Worm (Caenorhabditis elegans) whole organism, L1 larva: ENCODE results near the gene chpf-1.
A peak's percentile ranks its signal among the peaks of the same experiment; 100 is the strongest.

Source experiments
- C04F5.9 ChIP-seq: sonication (generic microtip); optimal IDR thresholded peaks from 2 replicates; lab custom pipeline; 2016; ENCODE audit warnings: missing genetic modification characterization, missing compliant biosample characterization
- C16A3.4 ChIP-seq: fragments of 150-350 bp; optimal IDR thresholded peaks from 2 replicates; lab custom pipeline; 2014; ENCODE audit warnings: missing biosample characterization, missing genetic modification characterization
- C34B4.2 ChIP-seq: sonication (generic microtip); optimal IDR thresholded peaks from 2 replicates; lab custom pipeline; 2017; ENCODE audit warnings: mild to moderate bottlenecking, missing genetic modification characterization, missing compliant biosample characterization
- F16B12.6 ChIP-seq: fragments of 150-350 bp; optimal IDR thresholded peaks from 2 replicates; lab custom pipeline; 2014; ENCODE audit warnings: missing biosample characterization, missing genetic modification characterization
- Y116A8C.19 ChIP-seq: sonication (generic microtip); optimal IDR thresholded peaks from 2 replicates; lab custom pipeline; 2016; ENCODE audit warnings: missing compliant biosample characterization, missing genetic modification characterization, borderline replicate concordance
- aha-1 ChIP-seq: fragments of 150-350 bp; optimal IDR thresholded peaks from 2 replicates; lab custom pipeline; 2014; ENCODE audit warnings: missing biosample characterization, missing genetic modification characterization
- alr-1 ChIP-seq: fragments of 200-800 bp; sonication (Bioruptor generic); optimal IDR thresholded peaks from 2 replicates; lab custom pipeline; 2018; ENCODE audit warnings: borderline replicate concordance, mild to moderate bottlenecking, missing genetic modification characterization, missing compliant biosample characterization
- ama-1 ChIP-seq: fragments of 150-350 bp; optimal IDR thresholded peaks from 2 replicates; lab custom pipeline; 2014
- blmp-1 ChIP-seq: fragments of 150-350 bp; optimal IDR thresholded peaks from 2 replicates; lab custom pipeline; 2014; ENCODE audit warnings: missing biosample characterization, missing genetic modification characterization
- ceh-63 ChIP-seq: fragments of 200-800 bp; sonication (Bioruptor generic); optimal IDR thresholded peaks from 2 replicates; lab custom pipeline; 2018; ENCODE audit warnings: mild to moderate bottlenecking, missing genetic modification characterization, missing compliant biosample characterization
- ceh-8 ChIP-seq: fragments of 200-800 bp; sonication (Bioruptor generic); optimal IDR thresholded peaks from 2 replicates; lab custom pipeline; 2018; ENCODE audit warnings: mild to moderate bottlenecking, missing genetic modification characterization, moderate library complexity, missing compliant biosample characterization
- ceh-82 ChIP-seq, 3 experiments: fragments of 150-350 bp in 1 of 3; sonication (generic microtip) in 2 of 3; optimal IDR thresholded peaks; 2 replicates each; lab custom pipeline; 2014 to 2017; ENCODE audit warnings: missing biosample characterization in 3 of 3, missing genetic modification characterization in 3 of 3
- ceh-88 ChIP-seq: fragments of 200-800 bp; sonication (Bioruptor generic); IDR thresholded peaks from 2 replicates; pipeline ENCODE4 v1.3.6; 2022; ENCODE audit warnings: missing genetic modification characterization, missing compliant biosample characterization
- efl-1 ChIP-seq, 4 experiments: fragments of 150-350 bp; optimal IDR thresholded peaks in 3 of 4; peaks in 1 of 4; 1 replicate in 1 of 4; 2 replicates in 3 of 4; lab custom pipeline; 2014; ENCODE audit warnings: missing biosample characterization in 2 of 4, missing genetic modification characterization in 2 of 4, missing genetic modification reagents in 2 of 4
- egl-27 ChIP-seq, 2 experiments: fragments of 150-350 bp in 1 of 2; sonication (generic microtip); optimal IDR thresholded peaks; 3 replicates each; lab custom pipeline; 2017 to 2018; ENCODE audit warnings: missing biosample characterization in 2 of 2, missing genetic modification characterization in 2 of 2, missing genetic modification reagents in 2 of 2
- elt-2 ChIP-seq: sonication (generic microtip); optimal IDR thresholded peaks from 2 replicates; lab custom pipeline; 2016; ENCODE audit warnings: missing genetic modification characterization, mild to moderate bottlenecking, inconsistent platforms, missing compliant biosample characterization, missing genetic modification reagents
- elt-3 ChIP-seq, 6 experiments: fragments of 150-350 bp in 1 of 6; sonication (generic microtip); optimal IDR thresholded peaks; 2 replicates each; lab custom pipeline; 2017 to 2018; ENCODE audit warnings: missing biosample characterization in 6 of 6, missing genetic modification characterization in 6 of 6, inconsistent platforms in 1 of 6
- fos-1 ChIP-seq: fragments of 150-350 bp; optimal IDR thresholded peaks from 2 replicates; lab custom pipeline; 2014; ENCODE audit warnings: missing biosample characterization, missing genetic modification characterization
- grh-1 ChIP-seq: fragments of 200-800 bp; sonication (Bioruptor generic); IDR thresholded peaks from 2 replicates; pipeline ENCODE4 v1.3.6; 2022; ENCODE audit warnings: missing genetic modification reagents, missing genetic modification characterization, missing compliant biosample characterization
- irx-1 ChIP-seq: sonication (generic microtip); optimal IDR thresholded peaks from 2 replicates; lab custom pipeline; 2016; ENCODE audit warnings: missing genetic modification characterization, missing compliant biosample characterization
- jun-1 ChIP-seq: fragments of 150-350 bp; optimal IDR thresholded peaks from 2 replicates; lab custom pipeline; 2014; ENCODE audit warnings: missing biosample characterization, missing genetic modification reagents, missing genetic modification characterization
- lin-13 ChIP-seq: fragments of 150-350 bp; optimal IDR thresholded peaks from 2 replicates; lab custom pipeline; 2014; ENCODE audit warnings: missing biosample characterization, missing genetic modification reagents, missing genetic modification characterization
- lir-3 ChIP-seq: sonication (generic microtip); optimal IDR thresholded peaks from 2 replicates; lab custom pipeline; 2016; ENCODE audit warnings: mild to moderate bottlenecking, missing genetic modification characterization, moderate library complexity, missing compliant biosample characterization; ENCODE audit not compliant: poor library complexity
- mab-9 ChIP-seq: fragments of 200-800 bp; sonication (Bioruptor generic); IDR thresholded peaks from 2 replicates; pipeline ENCODE4 v1.3.6; 2022; ENCODE audit warnings: missing genetic modification reagents, missing genetic modification characterization, missing compliant biosample characterization
- mdl-1 ChIP-seq, 2 experiments: fragments of 150-350 bp; optimal IDR thresholded peaks; 2 replicates each; lab custom pipeline; 2014 to 2017; ENCODE audit warnings: missing biosample characterization in 2 of 2, missing genetic modification characterization in 2 of 2, inconsistent platforms in 1 of 2
- mep-1 ChIP-seq: fragments of 150-350 bp; optimal IDR thresholded peaks from 2 replicates; lab custom pipeline; 2014; ENCODE audit warnings: missing biosample characterization, missing genetic modification characterization
- nhr-12 ChIP-seq: sonication (generic microtip); optimal IDR thresholded peaks from 2 replicates; lab custom pipeline; 2017; ENCODE audit warnings: missing biosample characterization, missing genetic modification characterization
- nhr-19 ChIP-seq: fragments of 200-800 bp; sonication (Bioruptor generic); conservative IDR thresholded peaks from 2 replicates; pipeline ENCODE4 v1.3.6; 2022; ENCODE audit warnings: missing genetic modification characterization, missing compliant biosample characterization
- nhr-20 ChIP-seq: sonication (generic microtip); optimal IDR thresholded peaks from 2 replicates; lab custom pipeline; 2016; ENCODE audit warnings: mild to moderate bottlenecking, missing genetic modification characterization, missing compliant biosample characterization
- nhr-71 ChIP-seq: sonication (generic microtip); optimal IDR thresholded peaks from 2 replicates; lab custom pipeline; 2016; ENCODE audit warnings: mild to moderate bottlenecking, missing genetic modification characterization, moderate library complexity, missing compliant biosample characterization
- nhr-76 ChIP-seq: sonication (generic microtip); optimal IDR thresholded peaks from 2 replicates; lab custom pipeline; 2017; ENCODE audit warnings: missing biosample characterization, missing genetic modification characterization
- nhr-77 ChIP-seq: fragments of 150-350 bp; optimal IDR thresholded peaks from 2 replicates; lab custom pipeline; 2014; ENCODE audit warnings: missing biosample characterization, missing genetic modification characterization
- nhr-84 ChIP-seq: sonication (generic microtip); optimal IDR thresholded peaks from 2 replicates; lab custom pipeline; 2017; ENCODE audit warnings: missing biosample characterization, missing genetic modification characterization
- nhr-90 ChIP-seq: sonication (generic microtip); optimal IDR thresholded peaks from 2 replicates; lab custom pipeline; 2016; ENCODE audit warnings: mild to moderate bottlenecking, missing genetic modification characterization, missing compliant biosample characterization; ENCODE audit not compliant: poor library complexity
- pag-3 ChIP-seq: sonication (generic microtip); optimal IDR thresholded peaks from 2 replicates; lab custom pipeline; 2017; ENCODE audit warnings: missing genetic modification characterization, mild to moderate bottlenecking, missing compliant biosample characterization, antibody characterized with exemption, borderline replicate concordance; ENCODE audit not compliant: insufficient read depth
- rnt-1 ChIP-seq: sonication (generic microtip); optimal IDR thresholded peaks from 2 replicates; lab custom pipeline; 2016; ENCODE audit warnings: mild to moderate bottlenecking, missing genetic modification characterization, moderate library complexity, missing compliant biosample characterization
- skn-1 ChIP-seq: fragments of 150-350 bp; optimal IDR thresholded peaks from 2 replicates; lab custom pipeline; 2014; ENCODE audit warnings: missing biosample characterization, missing genetic modification characterization
- sox-4 ChIP-seq: sonication (generic microtip); optimal IDR thresholded peaks from 2 replicates; lab custom pipeline; 2016; ENCODE audit warnings: missing genetic modification characterization, missing compliant biosample characterization
- sup-37 ChIP-seq: fragments of 200-800 bp; sonication (Bioruptor generic); optimal IDR thresholded peaks from 2 replicates; lab custom pipeline; 2018; ENCODE audit warnings: mild to moderate bottlenecking, missing genetic modification characterization, missing compliant biosample characterization
- swsn-7 ChIP-seq: sonication (generic microtip); optimal IDR thresholded peaks from 2 replicates; lab custom pipeline; 2016; ENCODE audit warnings: missing genetic modification characterization, missing compliant biosample characterization
- tlp-1 ChIP-seq: fragments of 150-350 bp; optimal IDR thresholded peaks from 2 replicates; lab custom pipeline; 2014; ENCODE audit warnings: missing biosample characterization, missing genetic modification characterization
- unc-130 ChIP-seq: fragments of 150-350 bp; optimal IDR thresholded peaks from 2 replicates; lab custom pipeline; 2017; ENCODE audit warnings: missing biosample characterization, missing genetic modification characterization, inconsistent platforms
- unc-62 ChIP-seq: fragments of 150-350 bp; optimal IDR thresholded peaks from 2 replicates; lab custom pipeline; 2014; ENCODE audit warnings: missing biosample characterization, missing genetic modification reagents, missing genetic modification characterization
- unc-86 ChIP-seq: sonication (generic microtip); optimal IDR thresholded peaks from 2 replicates; lab custom pipeline; 2016; ENCODE audit warnings: missing genetic modification characterization, missing compliant biosample characterization
- vab-15 ChIP-seq: sonication (generic microtip); optimal IDR thresholded peaks from 2 replicates; lab custom pipeline; 2017; ENCODE audit warnings: missing genotype, mild to moderate bottlenecking, missing genetic modification characterization, missing compliant biosample characterization
- xbp-1 ChIP-seq: sonication (generic microtip); optimal IDR thresholded peaks from 2 replicates; lab custom pipeline; 2016; ENCODE audit warnings: missing genetic modification characterization, missing compliant biosample characterization
- zag-1 ChIP-seq: fragments of 150-350 bp; optimal IDR thresholded peaks from 2 replicates; lab custom pipeline; 2014; ENCODE audit warnings: missing biosample characterization, missing genetic modification characterization
- ztf-4 ChIP-seq: fragments of 150-350 bp; optimal IDR thresholded peaks from 2 replicates; lab custom pipeline; 2014; ENCODE audit warnings: missing biosample characterization, missing genetic modification characterization

chpf-1 gene

DNA sequence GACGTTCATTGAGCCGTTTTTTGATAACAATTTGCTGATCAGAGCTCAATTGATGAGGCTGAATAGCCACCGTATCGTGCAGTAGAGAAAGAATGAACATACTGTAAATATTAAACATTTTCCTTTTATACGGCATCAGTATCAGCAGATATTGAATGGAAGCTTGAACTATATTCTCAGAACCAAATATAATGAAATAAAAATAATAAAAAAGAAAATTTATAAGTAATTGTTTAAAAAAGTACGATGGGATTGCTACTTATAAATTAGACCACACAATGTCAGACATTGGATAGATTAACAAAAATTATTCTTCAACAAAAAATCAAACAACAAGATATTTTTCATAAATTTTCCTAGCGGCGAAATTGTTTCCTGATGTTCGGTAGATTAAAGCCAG, 3.2 kb upstream of the chpf-1 start, which contains the start of gene rpc-25:
Gene rpc-25, minus strand, starts transcription at position 101 of the 400 bp plus-strand sequence.
- no peak for TF ChIP-seq mdl-1 (tag; optimal IDR thresholded peaks at IDR 0.05; lab: Kevin White, UChicago)
- TF ChIP-seq mab-9 (GFP tag; lab: Robert Waterston, UW): no peak
- TF ChIP-seq aha-1: no peak
- no peak for TF ChIP-seq F16B12.6
- TF ChIP-seq C34B4.2: no peak
- no peak for TF ChIP-seq nhr-19 (GFP tag; lab: Robert Waterston, UW)
- TF ChIP-seq ceh-88 (GFP tag; lab: Robert Waterston, UW): no peak
- no peak for TF ChIP-seq vab-15 (tag; lab: Kevin White, UChicago)
- no peak for TF ChIP-seq unc-130 (tag; lab: Kevin White, UChicago)
- TF ChIP-seq swsn-7 (tag; lab: Kevin White, UChicago): no peak
- TF ChIP-seq ceh-8: no peak
- no peak for TF ChIP-seq unc-86 (tag; lab: Kevin White, UChicago)
- TF ChIP-seq nhr-84 (tag; lab: Kevin White, UChicago): no peak
- TF ChIP-seq irx-1: no peak

DNA sequence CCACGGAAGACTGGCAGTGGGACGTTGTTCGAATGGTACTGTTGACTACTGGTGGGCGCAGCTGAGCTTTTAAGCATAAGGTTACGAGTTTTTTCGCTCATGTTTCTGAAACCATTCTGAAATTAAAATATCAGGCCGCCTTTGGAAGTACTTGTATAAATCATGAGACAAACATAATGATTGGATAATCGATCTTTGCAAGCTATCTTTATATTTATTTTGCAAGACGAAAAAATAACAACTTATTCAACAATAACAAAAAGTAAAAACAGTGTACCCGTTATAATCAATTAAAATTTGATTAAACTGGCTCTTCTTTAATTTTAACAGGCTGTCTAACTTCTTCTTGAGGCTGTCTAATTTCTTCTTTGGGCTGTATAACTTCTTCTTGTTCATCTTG, 2.2 kb upstream of the chpf-1 start, which contains the start of gene ZK856.16:
Gene ZK856.16, minus strand, starts transcription at position 101 of the 400 bp plus-strand sequence.
- TF ChIP-seq mep-1 (no peak), ceh-88 (GFP tag; lab: Robert Waterston, UW) (no peak), ceh-82 (tag; optimal IDR thresholded peaks at IDR 0.05; lab: Kevin White, UChicago) (no peak), ama-1 (no peak), egl-27 (tag; optimal IDR thresholded peaks at IDR 0.05; lab: Kevin White, UChicago) (no peak), grh-1 (GFP tag; lab: Robert Waterston, UW) (no peak), fos-1 (tag; lab: Kevin White, UChicago) (no peak), nhr-90 (tag; lab: Kevin White, UChicago) (no peak), nhr-77 (tag; lab: Kevin White, UChicago) (no peak), nhr-12 (no peak), efl-1 (optimal IDR thresholded peaks at IDR 0.05; lab: Kevin White, UChicago) (no peak), efl-1 (GFP tag; optimal IDR thresholded peaks at IDR 0.05 in 1 of 2; lab: Kevin White, UChicago) (no peak), blmp-1 (no peak), lin-13 (no peak), nhr-19 (GFP tag; lab: Robert Waterston, UW) (no peak), zag-1 (tag; lab: Kevin White, UChicago) (no peak), unc-62 (GFP tag; lab: Kevin White, UChicago) (no peak), Y116A8C.19 (no peak), rnt-1 (no peak), C16A3.4 (tag; lab: Kevin White, UChicago) (no peak), pag-3 (tag; lab: Kevin White, UChicago) (no peak)

DNA sequence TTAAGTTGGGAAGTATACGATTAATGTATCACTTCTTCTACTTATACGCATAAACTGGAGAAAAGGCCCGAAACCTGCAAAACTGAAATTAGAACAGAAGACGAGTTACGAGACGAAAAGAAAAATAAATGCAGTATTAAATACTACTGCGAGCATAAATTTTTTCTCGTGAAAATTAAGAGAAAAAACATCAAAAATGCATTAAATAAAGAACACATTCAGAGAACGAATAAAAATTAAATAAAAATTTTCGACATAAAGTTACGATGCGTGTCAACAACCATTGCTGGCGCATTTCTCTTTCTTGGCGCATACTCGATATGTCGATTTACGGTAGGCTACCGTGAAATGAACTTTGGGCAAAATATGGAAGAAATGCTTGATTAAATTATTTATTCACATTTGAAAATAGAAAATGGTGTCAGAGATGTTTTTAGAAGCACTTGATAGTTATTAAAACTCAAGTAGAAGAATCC, 1.6 kb upstream of the chpf-1 start, which contains the start of the genes ZK856.19 and ZK856.11:
Gene ZK856.19, minus strand, starts transcription at position 51 of the 476 bp plus-strand sequence.
Gene ZK856.11, minus strand, starts transcription at position 76 of the 476 bp plus-strand sequence.
- TF ChIP-seq alr-1 (tag; lab: Kevin White, UChicago) (no peak), jun-1 (no peak), nhr-20 (tag; lab: Kevin White, UChicago) (peak; percentile 78), nhr-71 (tag; lab: Kevin White, UChicago) (peak; percentile 85), C34B4.2 (no peak), lir-3 (tag; lab: Kevin White, UChicago) (peak; percentile 50), ztf-4 (tag; lab: Kevin White, UChicago) (no peak), xbp-1 (tag; lab: Kevin White, UChicago) (peak; percentile 77), elt-3 (tag; optimal IDR thresholded peaks at IDR 0.05; lab: Kevin White, UChicago) (peak in 2 of 6 experiments; percentile 2 to 18), ceh-63 (GFP tag; lab: Kevin White, UChicago) (no peak), F16B12.6 (peak; percentile 36), tlp-1 (tag; lab: Kevin White, UChicago) (no peak), fos-1 (tag; lab: Kevin White, UChicago) (peak; percentile 27), elt-2 (tag; lab: Kevin White, UChicago) (peak; percentile 31), pag-3 (tag; lab: Kevin White, UChicago) (no peak), nhr-84 (tag; lab: Kevin White, UChicago) (no peak), skn-1 (tag; lab: Kevin White, UChicago) (peak; percentile 37), Y116A8C.19 (no peak), C04F5.9 (tag; lab: Kevin White, UChicago) (no peak), sox-4 (peak; percentile 0), nhr-76 (tag; lab: Kevin White, UChicago) (no peak), ceh-8 (no peak), mep-1 (peak; percentile 88), sup-37 (GFP tag; lab: Kevin White, UChicago) (no peak), nhr-90 (tag; lab: Kevin White, UChicago) (peak; percentile 78), grh-1 (GFP tag; lab: Robert Waterston, UW) (peak; percentile 55; the same call in 1 of the 2 replicates)
